Fruit fly (Drosophila melanogaster): ENCODE results near the gene Lk.

Gene Lk

DNA sequence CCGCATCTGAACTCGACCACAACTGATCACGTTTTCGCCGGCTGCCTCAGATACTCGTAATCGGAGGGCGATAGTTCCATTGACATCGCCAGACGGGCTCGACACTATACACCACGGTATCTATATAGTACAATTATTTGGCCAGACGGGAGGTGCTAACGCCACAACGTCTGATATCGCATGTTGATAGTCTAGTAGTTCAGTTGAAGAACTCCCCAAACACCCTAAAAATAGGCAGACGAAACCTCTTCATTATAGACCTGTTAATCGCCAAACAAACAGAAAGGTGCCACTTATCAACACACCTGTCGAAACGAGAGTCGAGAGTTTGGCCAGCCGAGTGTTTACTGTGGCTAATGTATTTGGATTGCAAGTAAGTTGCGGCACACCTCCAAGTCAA is 5.5 kb downstream of the Lk start (continued):
- TF ChIP-seq ATbp (GFP tag; optimal IDR thresholded peaks at IDR 0.05) (peak; percentile 64), tx (GFP tag; optimal IDR thresholded peaks at IDR 0.05) (no peak), CG4282 (GFP tag; optimal IDR thresholded peaks at IDR 0.05) (no peak), CG7987 (GFP tag; optimal IDR thresholded peaks at IDR 0.05) (peak; percentile 92), CG18619 (GFP tag; optimal IDR thresholded peaks at IDR 0.05) (peak; percentile 24), Sry-δ (GFP tag; optimal IDR thresholded peaks at IDR 0.05) (peak; percentile 5), zen (tag; optimal IDR thresholded peaks at IDR 0.05) (peak; percentile 73), gfzf (GFP tag; optimal IDR thresholded peaks at IDR 0.05) (peak; percentile 6), kni (GFP tag; optimal IDR thresholded peaks at IDR 0.05) (peak; percentile 88), Nf-YB (GFP tag; optimal IDR thresholded peaks at IDR 0.05) (peak; percentile 24), HLH3B (GFP tag; IDR thresholded peaks at IDR 0.05) (peak; percentile 51; the same call in 1 of the 2 replicates), Side (GFP tag; optimal IDR thresholded peaks at IDR 0.05) (peak; percentile 30), CG18262 (tag; optimal IDR thresholded peaks at IDR 0.05) (peak; percentile 37), NK7.1 (GFP tag; optimal IDR thresholded peaks at IDR 0.05) (peak; percentile 19), CG6689 (GFP tag; IDR thresholded peaks at IDR 0.05) (0 out of 2 replicates have a peak, but pooled peaks have one; percentile 12), CG8290 (GFP tag; optimal IDR thresholded peaks at IDR 0.05) (peak; percentile 20), CG8290 (tag; optimal IDR thresholded peaks at IDR 0.05) (peak in 1 of 2 experiments; percentile 50), CG30431 (GFP tag; optimal IDR thresholded peaks at IDR 0.05) (no peak), caup (GFP tag; optimal IDR thresholded peaks at IDR 0.05; ENCODE audit: severe bottlenecking) (peak; percentile 8), CG11723 (GFP tag; optimal IDR thresholded peaks at IDR 0.05) (peak; percentile 56), Hr78 (GFP tag; optimal IDR thresholded peaks at IDR 0.05) (peak in 1 of 2 experiments; percentile 74), Dbx (GFP tag; IDR thresholded peaks at IDR 0.05) (0 out of 3 replicates have a peak, but pooled peaks have one; percentile 12), h (optimal IDR thresholded peaks at IDR 0.05) (no peak), zfh1 (GFP tag; IDR thresholded peaks at IDR 0.05) (peak; percentile 57; the same call in 2 of the 3 replicates), CG3281 (GFP tag; optimal IDR thresholded peaks at IDR 0.05) (peak; percentile 40), gem (tag; optimal IDR thresholded peaks at IDR 0.05) (peak; percentile 15), ab (GFP tag; optimal IDR thresholded peaks at IDR 0.05) (no peak), scrt (GFP tag; optimal IDR thresholded peaks at IDR 0.05) (peak; percentile 26), Lhr (GFP tag; optimal IDR thresholded peaks at IDR 0.05) (peak; percentile 19), MESR4 (GFP tag; optimal IDR thresholded peaks at IDR 0.05) (no peak), Usf (GFP tag; optimal IDR thresholded peaks at IDR 0.05) (no peak), sr (GFP tag; IDR thresholded peaks at IDR 0.05) (no peak), CG8359 (GFP tag; optimal IDR thresholded peaks at IDR 0.05; ENCODE audit: borderline replicate concordance) (peak; percentile 62), CG10321 (GFP tag; IDR thresholded peaks at IDR 0.05) (no peak), z (GFP tag; IDR thresholded peaks at IDR 0.05) (no peak), CG15011 (GFP tag; optimal IDR thresholded peaks at IDR 0.05) (peak; percentile 26), otp (GFP tag; IDR thresholded peaks at IDR 0.05) (peak; percentile 71; the same call in 2 of the 3 replicates), CoRest (tag; optimal IDR thresholded peaks at IDR 0.05) (no peak), D (optimal IDR thresholded peaks at IDR 0.05) (no peak), D (GFP tag; optimal IDR thresholded peaks at IDR 0.05) (peak; percentile 61), MBD-R2 (GFP tag; IDR thresholded peaks at IDR 0.05) (no peak), fd3F (GFP tag; optimal IDR thresholded peaks at IDR 0.05) (no peak), salm (tag; optimal IDR thresholded peaks at IDR 0.05) (no peak), odd (GFP tag; optimal IDR thresholded peaks at IDR 0.05) (peak; percentile 77), disco-r (GFP tag; optimal IDR thresholded peaks at IDR 0.05) (no peak)
